Fruit fly (Drosophila melanogaster) whole organism, pupa: Measurements from ENCODE around the gene CG43255.

ENCODE experiments used
- CG12605 ChIP-seq: fragments of 200-800 bp; sonication (Bioruptor generic); IDR thresholded peaks from 2 replicates; pipeline ENCODE4 v1.3.6; 2022; ENCODE audit warnings: missing biosample characterization, missing genetic modification characterization
- CG14655 ChIP-seq: fragments of 200-800 bp; sonication (Bioruptor generic); optimal IDR thresholded peaks from 3 replicates; lab custom pipeline; 2017; ENCODE audit warnings: mild to moderate bottlenecking, missing biosample characterization, missing genetic modification reagents, missing genetic modification characterization
- CG15710 ChIP-seq: fragments of 200-800 bp; sonication (Bioruptor generic); optimal IDR thresholded peaks from 2 replicates; lab custom pipeline; 2018; ENCODE audit warnings: missing biosample characterization, mild to moderate bottlenecking, missing genetic modification characterization, moderate library complexity
- CG17806 ChIP-seq: fragments of 200-800 bp; sonication (Bioruptor generic); optimal IDR thresholded peaks from 2 replicates; lab custom pipeline; 2018; ENCODE audit warnings: missing biosample characterization, mild to moderate bottlenecking, missing genetic modification characterization, moderate library complexity
- CG32121 ChIP-seq: fragments of 200-800 bp; sonication (Bioruptor generic); IDR thresholded peaks from 2 replicates; pipeline ENCODE4 v1.3.6; 2022; ENCODE audit warnings: missing biosample characterization, missing genetic modification characterization
- CG34367 ChIP-seq: fragments of 200-800 bp; sonication (Bioruptor generic); optimal IDR thresholded peaks from 2 replicates; lab custom pipeline; 2018; ENCODE audit warnings: missing biosample characterization, mild to moderate bottlenecking, missing genetic modification characterization
- CG4496 ChIP-seq: fragments of 200-800 bp; sonication (Bioruptor generic); IDR thresholded peaks from 3 replicates; pipeline ENCODE4 v1.3.6; 2022; ENCODE audit warnings: missing biosample characterization, missing genetic modification characterization
- CG8159 ChIP-seq: fragments of 200-800 bp; sonication (Bioruptor generic); optimal IDR thresholded peaks from 3 replicates; lab custom pipeline; 2018; ENCODE audit warnings: missing biosample characterization, mild to moderate bottlenecking, missing genetic modification characterization, moderate library complexity
- CG9948 ChIP-seq: fragments of 200-800 bp; sonication (Bioruptor generic); optimal IDR thresholded peaks from 2 replicates; lab custom pipeline; 2018; ENCODE audit warnings: missing biosample characterization, mild to moderate bottlenecking, missing genetic modification characterization, moderate library complexity
- D1 ChIP-seq: fragments of 200-800 bp; sonication (Bioruptor generic); optimal IDR thresholded peaks from 2 replicates; lab custom pipeline; 2018; ENCODE audit warnings: missing biosample characterization, mild to moderate bottlenecking, missing genetic modification characterization, moderate library complexity
- EcR ChIP-seq: fragments of 200-800 bp; sonication (Bioruptor generic); optimal IDR thresholded peaks from 3 replicates; lab custom pipeline; 2019; ENCODE audit warnings: missing biosample characterization, missing genetic modification characterization, mild to moderate bottlenecking, moderate library complexity, missing genetic modification reagents
- Ets98B ChIP-seq: fragments of 200-800 bp; sonication (Bioruptor generic); IDR thresholded peaks from 2 replicates; pipeline ENCODE4 v1.3.6; 2022; ENCODE audit warnings: missing biosample characterization, missing genetic modification characterization
- Pif1B ChIP-seq: fragments of 200-800 bp; sonication (Bioruptor generic); optimal IDR thresholded peaks from 3 replicates; lab custom pipeline; 2016; ENCODE audit warnings: missing biosample characterization, missing genetic modification characterization
- fd96Ca ChIP-seq: fragments of 200-800 bp; sonication (Bioruptor generic); IDR thresholded peaks from 3 replicates; pipeline ENCODE4 v1.3.6; 2022; ENCODE audit warnings: missing biosample characterization, missing genetic modification characterization

DNA sequence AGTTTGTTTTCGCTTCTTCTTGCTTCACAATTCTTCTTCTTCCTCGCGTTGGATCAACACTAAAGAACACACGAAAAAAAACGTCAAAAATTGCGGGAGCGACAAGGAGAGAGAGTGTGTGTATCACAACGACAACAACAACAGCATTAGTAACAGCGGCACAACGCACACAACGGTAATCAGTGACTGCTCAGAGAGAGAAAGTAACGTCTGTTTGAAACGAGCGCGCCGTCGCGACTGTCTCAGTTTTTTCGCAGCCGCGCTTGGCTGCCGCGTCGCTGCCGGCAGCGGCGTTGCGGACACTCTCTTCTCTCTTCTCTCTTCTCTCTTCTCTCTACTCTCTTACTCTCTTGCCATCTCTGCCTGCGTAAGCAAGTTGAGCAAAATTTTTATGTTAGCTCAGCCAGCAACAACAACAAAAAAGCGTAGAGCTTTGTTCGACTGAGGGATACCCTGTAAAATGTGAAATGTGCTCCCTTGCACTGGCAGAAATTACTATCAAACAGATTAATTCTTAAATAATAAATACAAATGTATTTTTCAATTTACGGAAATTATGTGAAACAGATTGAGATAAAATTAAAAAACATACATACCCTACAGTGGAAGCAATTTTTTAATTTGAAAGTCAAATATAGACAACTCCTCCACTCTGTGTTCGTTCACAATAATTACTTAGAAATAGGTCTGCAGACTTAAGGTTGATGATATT lies 32.0 kb upstream of the CG43255 start:
- peak; percentile 52 for TF ChIP-seq CG12605 (GFP tag; lab: Robert Waterston, UW)
- no peak for TF ChIP-seq EcR (GFP tag; lab: Kevin White, UChicago)
- TF ChIP-seq CG32121 (GFP tag; lab: Robert Waterston, UW) = peak; percentile 69; the same call in 1 of the 2 replicates
- peak; percentile 71 for TF ChIP-seq Pif1B (GFP tag; lab: Kevin White, UChicago)
- TF ChIP-seq CG4496 (GFP tag; lab: Robert Waterston, UW) = peak; percentile 73; the same call in 2 of the 3 replicates
- TF ChIP-seq CG8159 (tag; lab: Kevin White, UChicago) = peak; percentile 59
- TF ChIP-seq CG9948 (tag; lab: Kevin White, UChicago) = peak; percentile 21
- TF ChIP-seq CG34367 (tag; lab: Kevin White, UChicago) = peak; percentile 36
- TF ChIP-seq CG15710 (tag; lab: Kevin White, UChicago) = peak; percentile 39
- peak; percentile 45 for TF ChIP-seq CG17806
- peak; percentile 60 for TF ChIP-seq Ets98B (GFP tag; lab: Robert Waterston, UW)
- TF ChIP-seq D1 (tag; lab: Kevin White, UChicago) = peak; percentile 15
- peak; percentile 49; the same call in 1 of the 3 replicates for TF ChIP-seq fd96Ca
- peak; percentile 62 for TF ChIP-seq CG14655 (GFP tag; lab: Kevin White, UChicago)
